Worm (Caenorhabditis elegans) whole organism, mixed stage, embryonic: ENCODE results near the gene mrpl-16.

Experiments
- M03D4.4 ChIP-seq: sonication (generic microtip); optimal IDR thresholded peaks from 2 replicates; lab custom pipeline; 2017; ENCODE audit warnings: mild to moderate bottlenecking, missing genetic modification characterization, missing compliant biosample characterization
- flh-1 ChIP-seq: fragments of 200-800 bp; sonication (Bioruptor generic); optimal IDR thresholded peaks from 2 replicates; lab custom pipeline; 2018; ENCODE audit warnings: mild to moderate bottlenecking, missing genetic modification characterization, moderate library complexity, missing compliant biosample characterization
- lsy-2 ChIP-seq: fragments of 150-350 bp; optimal IDR thresholded peaks from 2 replicates; lab custom pipeline; 2014; ENCODE audit warnings: missing biosample characterization, missing genetic modification characterization
- mab-5 ChIP-seq: fragments of 150-350 bp; optimal IDR thresholded peaks from 2 replicates; lab custom pipeline; 2014; ENCODE audit warnings: missing biosample characterization, missing genetic modification characterization
- nhr-12 ChIP-seq: fragments of 150-350 bp; optimal IDR thresholded peaks from 2 replicates; lab custom pipeline; 2014; ENCODE audit warnings: missing biosample characterization, missing genetic modification characterization
- nhr-237 ChIP-seq: fragments of 150-350 bp; optimal IDR thresholded peaks from 2 replicates; lab custom pipeline; 2014; ENCODE audit warnings: missing biosample characterization, missing genetic modification characterization
- nhr-76 ChIP-seq: sonication (generic microtip); optimal IDR thresholded peaks from 2 replicates; lab custom pipeline; 2017; ENCODE audit warnings: missing biosample characterization, missing genetic modification characterization
- snpc-4 ChIP-seq: fragments of 150-350 bp; optimal IDR thresholded peaks from 2 replicates; lab custom pipeline; 2014; ENCODE audit warnings: missing biosample characterization, missing genetic modification characterization
- sptf-1 ChIP-seq: sonication (generic microtip); optimal IDR thresholded peaks from 2 replicates; lab custom pipeline; 2017; ENCODE audit warnings: mild to moderate bottlenecking, missing genetic modification characterization, moderate library complexity, missing compliant biosample characterization
- unc-62 ChIP-seq: fragments of 150-350 bp; optimal IDR thresholded peaks from 2 replicates; lab custom pipeline; 2014; ENCODE audit warnings: missing biosample characterization, missing genetic modification reagents, missing genetic modification characterization
- zip-8 ChIP-seq: fragments of 150-350 bp; optimal IDR thresholded peaks from 2 replicates; lab custom pipeline; 2014; ENCODE audit warnings: missing biosample characterization, missing genetic modification characterization
- ztf-11 ChIP-seq: fragments of 150-350 bp; optimal IDR thresholded peaks from 2 replicates; lab custom pipeline; 2014; ENCODE audit warnings: missing biosample characterization, missing genetic modification characterization

DNA sequence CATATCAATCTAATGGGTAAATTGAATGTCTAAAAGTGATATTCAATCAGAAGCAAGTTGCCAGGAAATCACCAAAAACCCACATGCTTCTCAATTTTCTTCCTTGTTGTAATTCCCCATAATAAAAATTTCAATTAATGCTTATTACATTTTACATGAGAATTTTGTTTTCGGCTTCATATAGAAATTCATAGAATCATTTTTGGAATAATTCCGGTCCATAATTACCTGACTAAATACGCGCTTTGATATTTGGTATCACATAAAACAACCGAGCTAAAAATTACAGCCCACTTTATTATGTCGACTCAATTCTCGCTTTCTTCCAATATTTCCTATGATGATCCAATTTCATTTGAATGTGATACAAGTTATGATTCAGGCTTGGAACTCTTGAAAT is 32.3 kb upstream of the mrpl-16 start, which contains the start of gene srg-13:
- TF ChIP-seq sptf-1 (no peak), flh-1 (no peak), nhr-76 (no peak), lsy-2 (tag; lab: Kevin White, UChicago) (no peak), nhr-237 (tag; lab: Kevin White, UChicago) (no peak), M03D4.4 (tag; lab: Kevin White, UChicago) (no peak), ztf-11 (no peak), zip-8 (tag; lab: Kevin White, UChicago) (no peak), unc-62 (GFP tag; lab: Kevin White, UChicago) (no peak), nhr-12 (tag; lab: Kevin White, UChicago) (no peak), snpc-4 (tag; lab: Kevin White, UChicago) (no peak), mab-5 (tag; lab: Kevin White, UChicago) (no peak)
